Worm (Caenorhabditis elegans) whole organism, early embryonic: Measurements from ENCODE around the gene T10H4.13.

Source experiments
- aly-1 ChIP-seq: sonication (generic microtip); optimal IDR thresholded peaks from 2 replicates; lab custom pipeline; 2016; ENCODE audit warnings: missing genetic modification characterization, missing compliant biosample characterization
- ama-1 ChIP-seq: fragments of 150-350 bp; optimal IDR thresholded peaks from 2 replicates; lab custom pipeline; 2014
- hmbx-1 ChIP-seq: sonication (generic microtip); optimal IDR thresholded peaks from 2 replicates; lab custom pipeline; 2016; ENCODE audit warnings: mild to moderate bottlenecking, missing genetic modification characterization, missing compliant biosample characterization
- hmg-4 ChIP-seq: fragments of 200-800 bp; sonication (Bioruptor generic); optimal IDR thresholded peaks from 2 replicates; lab custom pipeline; 2018; ENCODE audit warnings: mild to moderate bottlenecking, missing genetic modification characterization, missing compliant biosample characterization
- pes-1 ChIP-seq: fragments of 200-800 bp; sonication (Bioruptor generic); IDR thresholded peaks from 2 replicates; pipeline ENCODE4 v1.3.6; 2022; ENCODE audit warnings: missing genetic modification reagents, missing genetic modification characterization, missing compliant biosample characterization
- scrt-1 ChIP-seq: fragments of 200-800 bp; sonication (Bioruptor generic); IDR thresholded peaks from 2 replicates; pipeline ENCODE4 v1.3.6; 2022; ENCODE audit warnings: missing genetic modification characterization, missing compliant biosample characterization
- tra-4 ChIP-seq: sonication (generic microtip); optimal IDR thresholded peaks from 2 replicates; lab custom pipeline; 2017; ENCODE audit warnings: missing genetic modification characterization, missing compliant biosample characterization

DNA sequence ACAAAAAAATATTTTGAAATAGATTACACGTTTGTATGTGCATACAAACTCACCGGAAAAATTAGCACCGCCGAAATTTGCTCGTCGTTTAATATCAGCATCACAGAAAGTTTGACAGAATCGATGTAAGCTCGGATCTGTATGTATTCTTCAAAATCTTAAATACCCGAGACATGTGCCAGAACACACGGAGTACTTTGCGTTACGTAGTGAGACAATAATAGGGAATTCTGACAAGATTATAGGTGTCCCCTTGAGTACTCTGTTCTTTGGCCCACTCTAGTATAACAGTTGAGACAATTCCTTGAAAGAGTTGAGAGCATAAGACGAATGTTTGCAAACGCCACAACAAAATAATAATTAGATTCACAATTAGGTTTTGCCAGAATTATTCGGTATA lies 36.3 kb upstream of the T10H4.13 start, which contains the start of gene srx-48:
- TF ChIP-seq hmg-4 (no peak), hmbx-1 (tag; lab: Kevin White, UChicago) (no peak), pes-1 (GFP tag; lab: Robert Waterston, UW) (no peak), aly-1 (tag; lab: Kevin White, UChicago) (no peak), ama-1 (lab: Kevin White, UChicago) (no peak), tra-4 (tag; lab: Kevin White, UChicago) (no peak), scrt-1 (GFP tag; lab: Robert Waterston, UW) (no peak)
